Worm (Caenorhabditis elegans) whole organism, L4 larva: ENCODE results near the gene Y32G9A.2.

Source experiments
- D1046.2 ChIP-seq: fragments of 200-800 bp; sonication (Bioruptor generic); IDR thresholded peaks from 2 replicates; pipeline ENCODE4 v1.3.6; 2022; ENCODE audit warnings: missing genetic modification characterization, missing compliant biosample characterization
- F26F4.8 ChIP-seq: fragments of 200-800 bp; sonication (Bioruptor generic); conservative IDR thresholded peaks from 2 replicates; pipeline ENCODE4 v1.3.6; 2022; ENCODE audit warnings: missing genetic modification characterization, missing compliant biosample characterization
- F49E8.2 ChIP-seq: sonication (generic microtip); optimal IDR thresholded peaks from 2 replicates; lab custom pipeline; 2016; ENCODE audit warnings: missing compliant biosample characterization, mild to moderate bottlenecking, missing genetic modification characterization, borderline replicate concordance
- T20F7.1 ChIP-seq: fragments of 200-800 bp; sonication (Bioruptor generic); optimal IDR thresholded peaks from 2 replicates; lab custom pipeline; 2018; ENCODE audit warnings: mild to moderate bottlenecking, missing genetic modification characterization, missing compliant biosample characterization
- T26A8.4 ChIP-seq: fragments of 200-800 bp; sonication (Bioruptor generic); IDR thresholded peaks from 2 replicates; pipeline ENCODE4 v1.3.6; 2022; ENCODE audit warnings: missing genetic modification characterization, missing compliant biosample characterization
- Y105C5A.15 ChIP-seq: fragments of 200-800 bp; sonication (Bioruptor generic); IDR thresholded peaks from 2 replicates; pipeline ENCODE4 v1.3.6; 2022; ENCODE audit warnings: missing genetic modification characterization, missing compliant biosample characterization
- Y5F2A.4 ChIP-seq: fragments of 200-800 bp; sonication (Bioruptor generic); optimal IDR thresholded peaks from 2 replicates; lab custom pipeline; 2018; ENCODE audit warnings: mild to moderate bottlenecking, missing genetic modification characterization, missing compliant biosample characterization
- Y75B8A.6 ChIP-seq: fragments of 200-800 bp; sonication (Bioruptor generic); IDR thresholded peaks from 2 replicates; pipeline ENCODE4 v1.3.6; 2022; ENCODE audit warnings: missing genetic modification reagents, missing genetic modification characterization, missing compliant biosample characterization
- attf-4 ChIP-seq: sonication (generic microtip); optimal IDR thresholded peaks from 3 replicates; lab custom pipeline; 2017; ENCODE audit warnings: missing biosample characterization, missing genetic modification characterization
- ceh-32 ChIP-seq: sonication (generic microtip); optimal IDR thresholded peaks from 2 replicates; lab custom pipeline; 2016; ENCODE audit warnings: mild to moderate bottlenecking, missing genetic modification characterization, missing compliant biosample characterization; ENCODE audit not compliant: poor library complexity
- ceh-44 ChIP-seq: fragments of 200-800 bp; sonication (Bioruptor generic); IDR thresholded peaks from 2 replicates; pipeline ENCODE4 v1.3.6; 2022; ENCODE audit warnings: missing genetic modification reagents, missing genetic modification characterization, missing compliant biosample characterization
- ctbp-1 ChIP-seq: fragments of 200-800 bp; sonication (Bioruptor generic); IDR thresholded peaks from 2 replicates; pipeline ENCODE4 v1.3.6; 2022; ENCODE audit warnings: missing genetic modification reagents, missing genetic modification characterization, missing compliant biosample characterization
- daf-12 ChIP-seq: fragments of 150-350 bp; optimal IDR thresholded peaks from 2 replicates; lab custom pipeline; 2014; ENCODE audit warnings: missing biosample characterization, missing genetic modification reagents, missing genetic modification characterization
- daf-19 ChIP-seq: fragments of 200-800 bp; sonication (Bioruptor generic); conservative IDR thresholded peaks from 2 replicates; pipeline ENCODE4 v1.3.6; 2022; ENCODE audit warnings: missing genetic modification characterization, missing compliant biosample characterization
- dmd-9 ChIP-seq: fragments of 200-800 bp; sonication (Bioruptor generic); IDR thresholded peaks from 2 replicates; pipeline ENCODE4 v1.3.6; 2022; ENCODE audit warnings: missing genetic modification reagents, missing genetic modification characterization, missing compliant biosample characterization
- duxl-1 ChIP-seq: sonication (generic microtip); optimal IDR thresholded peaks from 2 replicates; lab custom pipeline; 2016; ENCODE audit warnings: mild to moderate bottlenecking, missing genetic modification characterization, moderate library complexity, missing compliant biosample characterization; ENCODE audit not compliant: poor library complexity
- fos-1 ChIP-seq: fragments of 150-350 bp; optimal IDR thresholded peaks from 2 replicates; lab custom pipeline; 2014; ENCODE audit warnings: missing biosample characterization, missing genetic modification characterization
- hlh-11 ChIP-seq: fragments of 200-800 bp; sonication (Bioruptor generic); optimal IDR thresholded peaks from 2 replicates; lab custom pipeline; 2018; ENCODE audit warnings: mild to moderate bottlenecking, missing genetic modification characterization, missing compliant biosample characterization
- hmg-1.1 ChIP-seq: fragments of 200-800 bp; sonication (Bioruptor generic); IDR thresholded peaks from 2 replicates; pipeline ENCODE4 v1.3.6; 2022; ENCODE audit warnings: missing genetic modification reagents, missing genetic modification characterization, missing compliant biosample characterization
- lin-15B ChIP-seq: fragments of 150-350 bp; sonication (generic microtip); optimal IDR thresholded peaks from 3 replicates; lab custom pipeline; 2014; ENCODE audit warnings: missing biosample characterization, missing genetic modification characterization
- lin-29 ChIP-seq: fragments of 200-800 bp; sonication (Bioruptor generic); IDR thresholded peaks from 2 replicates; pipeline ENCODE4 v1.3.6; 2022; ENCODE audit warnings: missing genetic modification reagents, missing genetic modification characterization, missing compliant biosample characterization
- lir-3 ChIP-seq: sonication (generic microtip); optimal IDR thresholded peaks from 2 replicates; lab custom pipeline; 2016; ENCODE audit warnings: mild to moderate bottlenecking, missing genetic modification characterization, missing compliant biosample characterization
- lsy-2 ChIP-seq, 2 experiments: fragments of 150-350 bp in 1 of 2; sonication (generic microtip) in 1 of 2; optimal IDR thresholded peaks; 2 replicates each; lab custom pipeline; 2014 to 2017; ENCODE audit warnings: missing biosample characterization in 2 of 2, missing genetic modification characterization in 2 of 2
- madf-5 ChIP-seq, 2 experiments: fragments of 200-800 bp; sonication (Bioruptor generic); IDR thresholded peaks; 2 replicates each; pipeline ENCODE4 v1.3.6; 2022; ENCODE audit warnings: missing compliant biosample characterization in 2 of 2, missing genetic modification characterization in 2 of 2
- mep-1 ChIP-seq: fragments of 150-350 bp; sonication (generic microtip); optimal IDR thresholded peaks from 3 replicates; lab custom pipeline; 2014; ENCODE audit warnings: missing biosample characterization, missing genetic modification characterization
- mes-2 ChIP-seq: sonication (generic microtip); optimal IDR thresholded peaks from 2 replicates; lab custom pipeline; 2016; ENCODE audit warnings: missing genotype, mild to moderate bottlenecking, missing genetic modification characterization, missing compliant biosample characterization; ENCODE audit not compliant: poor library complexity, severe bottlenecking
- nhr-111 ChIP-seq: fragments of 200-800 bp; sonication (Bioruptor generic); optimal IDR thresholded peaks from 2 replicates; lab custom pipeline; 2018; ENCODE audit warnings: mild to moderate bottlenecking, missing genetic modification characterization, missing compliant biosample characterization
- nhr-25 ChIP-seq: sonication (generic microtip); optimal IDR thresholded peaks from 2 replicates; lab custom pipeline; 2017; ENCODE audit warnings: missing genetic modification characterization, mild to moderate bottlenecking, missing compliant biosample characterization, antibody characterized with exemption, moderate library complexity, borderline replicate concordance; ENCODE audit not compliant: insufficient read depth
- nhr-42 ChIP-seq: fragments of 200-800 bp; sonication (Bioruptor generic); IDR thresholded peaks from 2 replicates; pipeline ENCODE4 v1.3.6; 2022; ENCODE audit warnings: missing genetic modification characterization, missing compliant biosample characterization
- nhr-48 ChIP-seq: sonication (generic microtip); optimal IDR thresholded peaks from 2 replicates; lab custom pipeline; 2016; ENCODE audit warnings: mild to moderate bottlenecking, missing genetic modification characterization, missing compliant biosample characterization
- nhr-6 ChIP-seq: fragments of 150-350 bp; optimal IDR thresholded peaks from 2 replicates; lab custom pipeline; 2014; ENCODE audit warnings: missing biosample characterization, missing genetic modification characterization
- nhr-76 ChIP-seq: fragments of 150-350 bp; optimal IDR thresholded peaks from 2 replicates; lab custom pipeline; 2014; ENCODE audit warnings: missing biosample characterization, missing genetic modification characterization
- pha-4 ChIP-seq, 2 experiments: fragments of 150-350 bp in 1 of 2; fragments of 200-800 bp in 1 of 2; sonication (Bioruptor generic) in 1 of 2; IDR thresholded peaks in 1 of 2; optimal IDR thresholded peaks in 1 of 2; 2 replicates each; pipeline versions ENCODE4 v1.3.6 to Lab custom; 2014 to 2022; ENCODE audit warnings: missing genetic modification characterization in 2 of 2, missing genetic modification reagents in 2 of 2, missing biosample characterization in 1 of 2, missing compliant biosample characterization in 1 of 2
- php-3 ChIP-seq: fragments of 200-800 bp; sonication (Bioruptor generic); IDR thresholded peaks from 2 replicates; pipeline ENCODE4 v1.3.6; 2022; ENCODE audit warnings: missing genetic modification reagents, missing genetic modification characterization, missing compliant biosample characterization
- pqm-1 ChIP-seq: sonication (generic microtip); optimal IDR thresholded peaks from 2 replicates; lab custom pipeline; 2017; ENCODE audit warnings: missing biosample characterization, missing genetic modification characterization
- skn-1 ChIP-seq: fragments of 150-350 bp; optimal IDR thresholded peaks from 2 replicates; lab custom pipeline; 2014; ENCODE audit warnings: missing biosample characterization, missing genetic modification characterization
- snpc-1.2 ChIP-seq: fragments of 200-800 bp; sonication (Bioruptor generic); IDR thresholded peaks from 2 replicates; pipeline ENCODE4 v1.3.6; 2022; ENCODE audit warnings: missing genetic modification reagents, missing genetic modification characterization, missing compliant biosample characterization
- snpc-4 ChIP-seq: fragments of 150-350 bp; optimal IDR thresholded peaks from 2 replicates; lab custom pipeline; 2014; ENCODE audit warnings: missing biosample characterization, missing genetic modification characterization
- tag-97 ChIP-seq: fragments of 200-800 bp; sonication (Bioruptor generic); IDR thresholded peaks from 2 replicates; pipeline ENCODE4 v1.3.6; 2022; ENCODE audit warnings: missing genetic modification characterization, missing compliant biosample characterization
- tra-1 ChIP-seq: fragments of 200-800 bp; sonication (Bioruptor generic); IDR thresholded peaks from 2 replicates; pipeline ENCODE4 v1.3.6; 2022; ENCODE audit warnings: missing genetic modification reagents, missing genetic modification characterization, missing compliant biosample characterization
- zfp-3 ChIP-seq: fragments of 200-800 bp; sonication (Bioruptor generic); conservative IDR thresholded peaks from 2 replicates; pipeline ENCODE4 v1.3.6; 2022; ENCODE audit warnings: missing genetic modification reagents, missing genetic modification characterization, missing compliant biosample characterization
- zip-11 ChIP-seq: fragments of 200-800 bp; sonication (Bioruptor generic); IDR thresholded peaks from 2 replicates; pipeline ENCODE4 v1.3.6; 2022; ENCODE audit warnings: missing genetic modification characterization, missing compliant biosample characterization

Y32G9A.2 gene

DNA sequence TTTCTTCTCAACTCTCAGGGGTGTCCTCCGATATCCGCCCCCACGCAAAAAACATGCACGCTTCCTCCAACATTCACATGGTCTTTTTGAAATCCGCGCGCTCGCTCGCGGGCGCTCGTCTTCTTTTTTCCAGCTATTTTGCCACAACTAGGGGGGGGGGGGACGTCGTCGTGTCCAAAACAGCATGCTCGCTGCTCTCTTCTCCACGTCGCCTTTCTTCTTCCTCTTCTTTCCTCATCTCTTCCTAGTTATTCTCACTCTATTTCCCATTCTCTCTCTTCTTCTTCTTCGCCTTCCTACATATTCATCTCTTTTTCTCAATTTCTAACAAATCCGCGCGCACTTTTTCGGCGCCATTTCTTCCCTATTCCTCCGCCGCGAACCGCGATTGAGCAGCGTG lies 25.2 kb downstream of the Y32G9A.2 start (continued):
- TF ChIP-seq lin-29 (GFP tag; lab: Robert Waterston, UW) (no peak), ceh-32 (tag; lab: Kevin White, UChicago) (no peak), pha-4 (GFP tag; IDR thresholded peaks at IDR 0.05; lab: Robert Waterston, UW) (no peak), pha-4 (tag; optimal IDR thresholded peaks at IDR 0.05; lab: Kevin White, UChicago) (no peak), F26F4.8 (no peak), lir-3 (tag; lab: Kevin White, UChicago) (no peak), fos-1 (no peak), zip-11 (GFP tag; lab: Robert Waterston, UW) (no peak), Y105C5A.15 (GFP tag; lab: Robert Waterston, UW) (no peak), hlh-11 (tag; lab: Kevin White, UChicago) (no peak), snpc-1.2 (GFP tag; lab: Robert Waterston, UW) (no peak)

DNA sequence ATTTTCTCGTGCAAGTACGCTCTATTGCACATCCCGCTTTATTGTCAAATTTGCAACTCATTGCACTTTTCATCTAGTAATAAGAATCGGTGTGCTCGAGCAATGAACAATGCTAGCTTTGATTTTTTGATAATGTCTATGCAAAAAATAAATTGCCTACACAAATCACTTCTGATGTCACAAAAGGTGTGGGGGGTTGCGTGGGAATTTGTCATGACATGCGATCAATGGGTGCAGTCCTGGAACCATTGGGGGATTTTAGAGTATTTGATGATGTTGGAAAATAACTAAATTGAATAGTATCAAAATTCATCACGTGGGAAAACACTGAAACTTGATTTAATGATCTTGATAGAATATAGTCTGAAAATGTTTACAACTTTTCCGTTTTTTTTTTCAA lies 27.6 kb downstream of the Y32G9A.2 start:
- TF ChIP-seq daf-12 (no peak), duxl-1 (no peak), attf-4 (tag; lab: Kevin White, UChicago) (no peak), daf-19 (GFP tag; lab: Robert Waterston, UW) (no peak), tag-97 (GFP tag; lab: Robert Waterston, UW) (no peak), T20F7.1 (GFP tag; lab: Kevin White, UChicago) (no peak), zip-11 (GFP tag; lab: Robert Waterston, UW) (no peak), pha-4 (GFP tag; IDR thresholded peaks at IDR 0.05; lab: Robert Waterston, UW) (no peak), pha-4 (tag; optimal IDR thresholded peaks at IDR 0.05; lab: Kevin White, UChicago) (no peak), pqm-1 (no peak), dmd-9 (GFP tag; lab: Robert Waterston, UW) (no peak), Y5F2A.4 (GFP tag; lab: Kevin White, UChicago) (no peak)

DNA sequence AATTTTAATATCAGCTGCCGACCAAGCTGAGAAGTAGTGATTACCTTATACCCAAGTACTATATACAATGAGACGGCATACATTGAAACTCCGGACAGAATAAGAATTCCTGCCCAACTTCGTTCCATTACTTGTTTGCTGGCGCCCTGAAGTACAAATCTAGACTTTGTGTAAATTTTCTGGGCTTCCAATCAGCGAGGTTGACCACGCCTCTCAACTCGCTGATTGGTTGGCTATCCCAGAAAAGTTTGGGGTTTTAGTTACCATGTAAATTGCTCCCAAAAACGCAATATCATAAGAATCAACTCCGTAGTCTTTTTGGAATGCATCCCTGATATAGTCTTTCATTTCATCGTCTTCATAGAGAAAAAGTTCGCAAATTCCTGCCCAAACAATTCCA lies 36.9 kb downstream of the Y32G9A.2 start:
- TF ChIP-seq F49E8.2 (tag; lab: Kevin White, UChicago): no peak
- TF ChIP-seq lin-15B (tag; lab: Kevin White, UChicago): no peak
- no peak for TF ChIP-seq lir-3 (tag; lab: Kevin White, UChicago)
- TF ChIP-seq skn-1 (tag; lab: Kevin White, UChicago): no peak
- TF ChIP-seq nhr-25 (tag; lab: Kevin White, UChicago): no peak
- TF ChIP-seq ctbp-1 (GFP tag; lab: Robert Waterston, UW): no peak
- no peak for TF ChIP-seq php-3 (GFP tag; lab: Robert Waterston, UW)
- TF ChIP-seq duxl-1: no peak
- TF ChIP-seq Y75B8A.6 (GFP tag; lab: Robert Waterston, UW): no peak
- no peak for TF ChIP-seq T26A8.4 (GFP tag; lab: Robert Waterston, UW)
- TF ChIP-seq mep-1 (tag; lab: Kevin White, UChicago): no peak
- TF ChIP-seq snpc-1.2 (GFP tag; lab: Robert Waterston, UW): no peak
- TF ChIP-seq nhr-42 (GFP tag; lab: Robert Waterston, UW): no peak
- TF ChIP-seq nhr-6: no peak
- no peak for TF ChIP-seq madf-5 (GFP tag; IDR thresholded peaks at IDR 0.05; lab: Robert Waterston, UW)
- TF ChIP-seq tra-1 (GFP tag; lab: Robert Waterston, UW): no peak
- no peak for TF ChIP-seq hmg-1.1 (GFP tag; lab: Robert Waterston, UW)
- no peak for TF ChIP-seq nhr-48 (tag; lab: Kevin White, UChicago)

DNA sequence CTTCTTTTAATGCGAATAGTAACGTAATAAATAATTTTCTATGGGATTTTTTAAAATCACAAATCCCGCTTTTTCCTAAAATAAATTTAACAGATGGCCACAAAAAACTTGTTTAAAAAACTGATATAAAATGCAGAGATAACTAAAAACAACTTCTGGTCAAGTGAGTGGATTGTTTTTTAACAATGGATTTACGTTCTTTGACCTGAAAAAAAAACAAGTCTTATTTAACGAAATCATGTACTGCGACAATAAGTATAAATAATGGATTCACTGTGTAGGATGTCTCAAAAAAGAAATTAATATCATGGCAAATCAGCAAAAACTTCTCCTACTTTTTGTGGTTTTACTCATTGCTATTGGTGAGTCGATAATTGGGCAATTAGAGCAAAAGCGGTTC lies 38.8 kb downstream of the Y32G9A.2 start, which contains the start of gene fipr-25:
fipr-25 (plus strand) TSS at position 301 of the 400 bp plus-strand sequence.
- TF ChIP-seq dmd-9 (GFP tag; lab: Robert Waterston, UW) (no peak), snpc-1.2 (GFP tag; lab: Robert Waterston, UW) (no peak), lsy-2 (tag; optimal IDR thresholded peaks at IDR 0.05; lab: Kevin White, UChicago) (no peak), mes-2 (tag; lab: Kevin White, UChicago) (no peak), nhr-48 (tag; lab: Kevin White, UChicago) (no peak), nhr-76 (no peak), D1046.2 (GFP tag; lab: Robert Waterston, UW) (no peak), skn-1 (tag; lab: Kevin White, UChicago) (no peak), Y105C5A.15 (GFP tag; lab: Robert Waterston, UW) (no peak), ceh-44 (GFP tag; lab: Robert Waterston, UW) (no peak), nhr-111 (no peak), snpc-4 (tag; lab: Kevin White, UChicago) (no peak), zfp-3 (GFP tag; lab: Robert Waterston, UW) (no peak)
- TF ChIP-seq, all 104 proteins: peak for 0
